Fruit fly (Drosophila melanogaster): ENCODE results near the gene Tl.
A peak's percentile ranks its signal among the peaks of the same experiment; 100 is the strongest.

Gene Tl

DNA sequence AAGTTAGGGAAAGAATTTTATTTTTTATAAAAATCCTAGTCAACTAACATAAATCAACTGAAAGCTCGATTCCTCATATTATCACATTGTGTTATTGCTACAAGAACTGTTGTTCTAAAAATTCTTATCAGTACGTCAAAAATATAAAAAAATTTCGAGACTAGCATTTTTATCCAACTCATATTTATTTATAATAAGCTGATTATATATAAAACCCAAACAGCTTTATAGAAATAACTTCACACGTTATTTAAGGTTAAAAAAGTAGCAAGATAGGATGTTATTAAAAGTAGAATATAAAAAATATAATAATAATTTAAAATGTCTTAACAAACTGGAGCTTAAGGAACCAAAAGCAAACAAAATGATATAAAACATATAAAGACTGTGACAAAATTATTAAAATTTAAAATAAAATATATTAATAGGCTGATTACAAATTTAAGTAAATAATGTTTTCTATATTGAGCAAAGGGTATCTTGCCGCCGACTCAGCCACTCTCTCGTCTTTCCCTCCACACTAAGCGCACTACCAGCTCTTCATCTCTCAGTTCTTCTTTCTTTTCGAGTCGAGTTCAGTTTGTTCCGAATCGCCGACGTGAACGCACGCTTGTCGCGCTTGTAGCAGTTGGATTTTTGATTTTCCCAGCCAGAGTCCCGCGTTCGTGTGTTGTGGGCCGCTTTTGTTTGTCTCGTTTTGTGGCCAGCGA lies at the start of gene Tl:
Gene Tl, plus strand, starts transcription at position 573 of the 710 bp plus-strand sequence.
- TF ChIP-seq CG8089 (GFP tag; optimal IDR thresholded peaks at IDR 0.05) (no peak), hkb (optimal IDR thresholded peaks at IDR 0.05) (no peak), hkb (GFP tag; IDR thresholded peaks at IDR 0.05) (no peak; the same call in 1 of the 2 replicates), nmo (GFP tag; optimal IDR thresholded peaks at IDR 0.05) (peak; percentile 27), Sry-δ (GFP tag; optimal IDR thresholded peaks at IDR 0.05) (no peak), gfzf (GFP tag; optimal IDR thresholded peaks at IDR 0.05) (no peak), ems (GFP tag; optimal IDR thresholded peaks at IDR 0.05) (peak; percentile 12), tup (GFP tag; optimal IDR thresholded peaks at IDR 0.05) (no peak), Mrtf (GFP tag; IDR thresholded peaks at IDR 0.05) (no peak), caup (GFP tag; optimal IDR thresholded peaks at IDR 0.05; ENCODE audit: severe bottlenecking) (no peak), exex (tag; optimal IDR thresholded peaks at IDR 0.05) (no peak), eve (GFP tag; optimal IDR thresholded peaks at IDR 0.05) (no peak), HmgD (GFP tag; optimal IDR thresholded peaks at IDR 0.05) (no peak), CG7372 (GFP tag; IDR thresholded peaks at IDR 0.05) (no peak), bigmax (GFP tag; optimal IDR thresholded peaks at IDR 0.05) (no peak), CG15696 (tag; optimal IDR thresholded peaks at IDR 0.05) (no peak), CG2199 (GFP tag; IDR thresholded peaks at IDR 0.05) (peak; percentile 50; the same call in 1 of the 3 replicates), gro (GFP tag; optimal IDR thresholded peaks at IDR 0.05) (peak; percentile 5), al (GFP tag; IDR thresholded peaks at IDR 0.05) (no peak), CG4360 (GFP tag; IDR thresholded peaks at IDR 0.05) (peak; percentile 62; the same call in 1 of the 2 replicates), NC2α (GFP tag; optimal IDR thresholded peaks at IDR 0.05) (no peak), BtbVII (GFP tag; optimal IDR thresholded peaks at IDR 0.05) (no peak), dati (GFP tag; IDR thresholded peaks at IDR 0.05) (no peak), CG18764 (GFP tag; optimal IDR thresholded peaks at IDR 0.05) (no peak), CG7963 (GFP tag; IDR thresholded peaks at IDR 0.05; ENCODE audit: partially characterized antibody) (0 out of 3 replicates have a peak, but pooled peaks have one; percentile 42), tna (GFP tag; IDR thresholded peaks at IDR 0.05; ENCODE audit: partially characterized antibody) (no peak), lab (GFP tag; optimal IDR thresholded peaks at IDR 0.05) (peak; percentile 36), fd96Cb (tag; optimal IDR thresholded peaks at IDR 0.05) (no peak), CG15011 (GFP tag; optimal IDR thresholded peaks at IDR 0.05) (no peak), Hey (tag; optimal IDR thresholded peaks at IDR 0.05) (no peak), CG9215 (GFP tag; IDR thresholded peaks at IDR 0.05) (no peak), Dip2 (GFP tag; IDR thresholded peaks at IDR 0.05) (no peak), sima (GFP tag; optimal IDR thresholded peaks at IDR 0.05) (no peak), D (optimal IDR thresholded peaks at IDR 0.05) (no peak), D (GFP tag; optimal IDR thresholded peaks at IDR 0.05) (no peak), CG6175 (GFP tag; IDR thresholded peaks at IDR 0.05) (peak; percentile 50; the same call in 1 of the 3 replicates), Dfd (GFP tag; optimal IDR thresholded peaks at IDR 0.05) (no peak), Dad (GFP tag; optimal IDR thresholded peaks at IDR 0.05) (peak; percentile 18), Hmr (GFP tag; optimal IDR thresholded peaks at IDR 0.05) (peak; percentile 14), CG1529 (GFP tag; optimal IDR thresholded peaks at IDR 0.05) (no peak), Dp (GFP tag; optimal IDR thresholded peaks at IDR 0.05) (no peak), salm (tag; optimal IDR thresholded peaks at IDR 0.05) (no peak), Rfx (GFP tag; IDR thresholded peaks at IDR 0.05) (peak; percentile 37), CG6791 (GFP tag; IDR thresholded peaks at IDR 0.05; ENCODE audit: partially characterized antibody) (peak; percentile 56; the same call in 1 of the 3 replicates), NFAT (GFP tag; IDR thresholded peaks at IDR 0.05) (peak; percentile 65; the same call in 1 of the 2 replicates), Hr39 (optimal IDR thresholded peaks at IDR 0.05) (no peak), pan (optimal IDR thresholded peaks at IDR 0.05) (peak in 1 of 2 experiments; percentile 63), pan (GFP tag; optimal IDR thresholded peaks at IDR 0.05 in 1 of 2, IDR thresholded peaks at IDR 0.05 in 1 of 2) (peak; percentile 37 to 67), CG33213 (GFP tag; optimal IDR thresholded peaks at IDR 0.05) (no peak), CG31365 (tag; optimal IDR thresholded peaks at IDR 0.05) (no peak), emc (GFP tag; optimal IDR thresholded peaks at IDR 0.05) (no peak)
